Fruit fly (Drosophila melanogaster): ENCODE data around the gene mei-38.
A peak's percentile ranks its signal among the peaks of the same experiment; 100 is the strongest.

mei-38 gene

dm6 chrX:1513865-1514264, 37.0 kb downstream of the mei-38 start:
- peak in 1 of 2 experiments; percentile 21 for TF ChIP-seq Pdp1 (GFP tag; optimal IDR thresholded peaks at IDR 0.05)
- TF ChIP-seq sd (tag; optimal IDR thresholded peaks at IDR 0.05): peak; percentile 58
- TF ChIP-seq Drgx (GFP tag; IDR thresholded peaks at IDR 0.05): no peak
- 0 out of 4 replicates have a peak, but pooled peaks have one; percentile 55 for TF ChIP-seq chinmo (GFP tag; IDR thresholded peaks at IDR 0.05; ENCODE audit: partially characterized antibody)
- TF ChIP-seq CG12769 (tag; optimal IDR thresholded peaks at IDR 0.05): peak; percentile 15
- no peak for TF ChIP-seq CG6683 (GFP tag; optimal IDR thresholded peaks at IDR 0.05)
- TF ChIP-seq Trl (optimal IDR thresholded peaks at IDR 0.05): peak in 1 of 2 experiments; percentile 5
- TF ChIP-seq Trl (GFP tag; optimal IDR thresholded peaks at IDR 0.05): no peak
- TF ChIP-seq crol (GFP tag; IDR thresholded peaks at IDR 0.05): 0 out of 2 replicates have a peak, but pooled peaks have one; percentile 14

- TF ChIP-seq tin (GFP tag; optimal IDR thresholded peaks at IDR 0.05) (peak; percentile 34), CG12659 (GFP tag; optimal IDR thresholded peaks at IDR 0.05) (peak; percentile 43), CG9817 (tag; optimal IDR thresholded peaks at IDR 0.05) (peak; percentile 31), repo (GFP tag; optimal IDR thresholded peaks at IDR 0.05) (peak; percentile 29), CG1602 (GFP tag; optimal IDR thresholded peaks at IDR 0.05) (no peak), aop (GFP tag; IDR thresholded peaks at IDR 0.05) (no peak), CG17328 (GFP tag; IDR thresholded peaks at IDR 0.05) (peak; percentile 14; the same call in 1 of the 2 replicates), CG9876 (GFP tag; optimal IDR thresholded peaks at IDR 0.05) (no peak), Six4 (GFP tag; optimal IDR thresholded peaks at IDR 0.05) (peak; percentile 34), CG17829 (tag; optimal IDR thresholded peaks at IDR 0.05) (peak; percentile 19), Poxn (GFP tag; IDR thresholded peaks at IDR 0.05) (no peak), Fer1 (GFP tag; optimal IDR thresholded peaks at IDR 0.05) (peak; percentile 36), Mes4 (GFP tag; optimal IDR thresholded peaks at IDR 0.05) (no peak), CG10462 (GFP tag; optimal IDR thresholded peaks at IDR 0.05) (peak; percentile 90), CG13775 (GFP tag; optimal IDR thresholded peaks at IDR 0.05) (peak; percentile 40), YL-1 (GFP tag; optimal IDR thresholded peaks at IDR 0.05) (no peak), dmrt99B (tag; optimal IDR thresholded peaks at IDR 0.05) (peak; percentile 28), NC2α (GFP tag; optimal IDR thresholded peaks at IDR 0.05) (no peak), CG11695 (GFP tag; IDR thresholded peaks at IDR 0.05) (0 out of 3 replicates have a peak, but pooled peaks have one; percentile 15), CG1603 (tag; optimal IDR thresholded peaks at IDR 0.05) (peak; percentile 49), Neu2 (GFP tag; optimal IDR thresholded peaks at IDR 0.05; ENCODE audit: borderline replicate concordance) (no peak), gce (GFP tag; IDR thresholded peaks at IDR 0.05) (no peak), ind (GFP tag; optimal IDR thresholded peaks at IDR 0.05) (peak; percentile 12), crol (GFP tag; IDR thresholded peaks at IDR 0.05) (peak; percentile 40; the same call in 1 of the 2 replicates), CG7839 (tag; optimal IDR thresholded peaks at IDR 0.05) (peak; percentile 24), B-H1 (GFP tag; IDR thresholded peaks at IDR 0.05) (no peak), Dip2 (GFP tag; IDR thresholded peaks at IDR 0.05) (no peak), pho (GFP tag; optimal IDR thresholded peaks at IDR 0.05) (peak; percentile 22), gsb (GFP tag; IDR thresholded peaks at IDR 0.05) (peak; percentile 33; the same call in 1 of the 2 replicates), sim (GFP tag; IDR thresholded peaks at IDR 0.05) (no peak), unpg (GFP tag; optimal IDR thresholded peaks at IDR 0.05) (peak; percentile 27), Xbp1 (GFP tag; optimal IDR thresholded peaks at IDR 0.05) (peak; percentile 33), CG2120 (GFP tag; optimal IDR thresholded peaks at IDR 0.05) (peak; percentile 62), D (optimal IDR thresholded peaks at IDR 0.05) (no peak), D (GFP tag; optimal IDR thresholded peaks at IDR 0.05) (no peak), otp (GFP tag; IDR thresholded peaks at IDR 0.05) (peak; percentile 53; the same call in 1 of the 3 replicates), CG9609 (GFP tag; optimal IDR thresholded peaks at IDR 0.05) (no peak), CG13296 (GFP tag; optimal IDR thresholded peaks at IDR 0.05) (peak; percentile 30), dpn (GFP tag; optimal IDR thresholded peaks at IDR 0.05) (peak; percentile 36 to 45), CG3163 (GFP tag; optimal IDR thresholded peaks at IDR 0.05) (no peak), CG8944 (GFP tag; optimal IDR thresholded peaks at IDR 0.05) (no peak), CG12391 (tag; optimal IDR thresholded peaks at IDR 0.05) (peak; percentile 58)
Measured at dm6 chrX:1517618-1518017, 40.8 kb downstream of the mei-38 start.
